Fruit fly (Drosophila melanogaster): ENCODE results near the gene CG12065.

The CG12065 gene

DNA sequence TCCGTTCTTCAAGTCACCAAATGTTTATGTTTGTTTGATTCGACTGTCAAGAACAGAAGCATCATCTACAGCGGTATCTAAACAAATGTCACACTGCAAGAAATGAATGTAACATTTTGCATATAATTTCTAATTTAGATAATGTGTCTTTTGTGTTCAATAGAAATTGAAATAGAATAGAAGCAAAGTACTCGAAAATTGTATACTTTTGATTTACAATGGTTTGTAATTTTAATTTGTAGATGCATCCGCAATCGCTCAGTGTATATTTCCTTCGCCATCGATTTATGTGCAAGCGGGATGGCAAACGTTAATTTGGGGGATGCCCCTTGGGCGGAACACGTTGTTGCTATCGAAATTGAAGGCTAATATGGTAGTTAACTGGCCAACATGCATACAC is 35.9 kb upstream of the CG12065 start (continued):
- TF ChIP-seq Dp (GFP tag; optimal IDR thresholded peaks at IDR 0.05) (no peak), CG10274 (GFP tag; optimal IDR thresholded peaks at IDR 0.05) (no peak), ewg (GFP tag; optimal IDR thresholded peaks at IDR 0.05) (peak; percentile 34), CG7556 (GFP tag; optimal IDR thresholded peaks at IDR 0.05) (peak; percentile 68), CG8765 (GFP tag; IDR thresholded peaks at IDR 0.05) (no peak), Trl (optimal IDR thresholded peaks at IDR 0.05) (no peak), Trl (GFP tag; optimal IDR thresholded peaks at IDR 0.05) (peak; percentile 34), Max (GFP tag; optimal IDR thresholded peaks at IDR 0.05) (no peak), sens-2 (GFP tag; IDR thresholded peaks at IDR 0.05) (0 out of 2 replicates have a peak, but pooled peaks have one; percentile 11), p53 (GFP tag; optimal IDR thresholded peaks at IDR 0.05) (no peak), Hsf (GFP tag; optimal IDR thresholded peaks at IDR 0.05) (peak; percentile 56), croc (GFP tag; conservative IDR thresholded peaks at IDR 0.05) (no peak; the same call in 2 of the 3 replicates), CG17912 (GFP tag; optimal IDR thresholded peaks at IDR 0.05) (peak; percentile 3), NC2α (GFP tag; optimal IDR thresholded peaks at IDR 0.05) (no peak), CG7987 (GFP tag; optimal IDR thresholded peaks at IDR 0.05) (peak; percentile 8), HmgZ (tag; optimal IDR thresholded peaks at IDR 0.05) (peak; percentile 18), seq (GFP tag; IDR thresholded peaks at IDR 0.05) (peak; percentile 59), nerfin-1 (tag; optimal IDR thresholded peaks at IDR 0.05) (peak; percentile 32), exex (tag; optimal IDR thresholded peaks at IDR 0.05) (no peak), gem (tag; optimal IDR thresholded peaks at IDR 0.05) (peak; percentile 79), CG32767 (GFP tag; IDR thresholded peaks at IDR 0.05) (peak; percentile 46; the same call in 1 of the 2 replicates), vnd (GFP tag; IDR thresholded peaks at IDR 0.05; ENCODE audit: partially characterized antibody) (no peak), CG1233 (GFP tag; optimal IDR thresholded peaks at IDR 0.05) (peak; percentile 58), CG8281 (tag; optimal IDR thresholded peaks at IDR 0.05) (peak; percentile 39), sug (tag; optimal IDR thresholded peaks at IDR 0.05) (no peak), CG11093 (GFP tag; IDR thresholded peaks at IDR 0.05) (peak; percentile 47; the same call in 1 of the 3 replicates), CG17385 (GFP tag; optimal IDR thresholded peaks at IDR 0.05) (peak; percentile 61), tna (GFP tag; IDR thresholded peaks at IDR 0.05; ENCODE audit: partially characterized antibody) (no peak), lmd (GFP tag; IDR thresholded peaks at IDR 0.05) (peak; percentile 42), CG17802 (tag; optimal IDR thresholded peaks at IDR 0.05) (peak; percentile 18), CG10543 (GFP tag; optimal IDR thresholded peaks at IDR 0.05) (no peak), lab (GFP tag; optimal IDR thresholded peaks at IDR 0.05) (peak; percentile 78), esg (GFP tag; conservative IDR thresholded peaks at IDR 0.05) (0 out of 2 replicates have a peak, but pooled peaks have one; percentile 12), sc (optimal IDR thresholded peaks at IDR 0.05) (no peak), sc (GFP tag; optimal IDR thresholded peaks at IDR 0.05) (peak; percentile 13), CG12219 (GFP tag; optimal IDR thresholded peaks at IDR 0.05) (peak; percentile 67), sim (GFP tag; IDR thresholded peaks at IDR 0.05) (no peak), ase (GFP tag; IDR thresholded peaks at IDR 0.05) (0 out of 3 replicates have a peak, but pooled peaks have one; percentile 38), HLHmδ (GFP tag; optimal IDR thresholded peaks at IDR 0.05) (no peak), phol (tag; optimal IDR thresholded peaks at IDR 0.05) (peak; percentile 68), Bdp1 (GFP tag; optimal IDR thresholded peaks at IDR 0.05) (no peak), HmgD (GFP tag; optimal IDR thresholded peaks at IDR 0.05) (no peak), CG10979 (tag; optimal IDR thresholded peaks at IDR 0.05) (peak; percentile 71), fd96Cb (tag; optimal IDR thresholded peaks at IDR 0.05) (peak; percentile 70), CG12942 (GFP tag; optimal IDR thresholded peaks at IDR 0.05) (peak; percentile 17), mam (GFP tag; optimal IDR thresholded peaks at IDR 0.05) (peak; percentile 48), zf30C (GFP tag; optimal IDR thresholded peaks at IDR 0.05) (peak; percentile 46), ERR (GFP tag; optimal IDR thresholded peaks at IDR 0.05) (peak; percentile 41), bcd (GFP tag; optimal IDR thresholded peaks at IDR 0.05) (peak; percentile 38), B-H2 (GFP tag; optimal IDR thresholded peaks at IDR 0.05) (no peak), Doc2 (GFP tag; IDR thresholded peaks at IDR 0.05) (no peak)

Measured in whole organism, embryonic.